Fruit fly (Drosophila melanogaster): ENCODE measurements around the gene mib2.

mib2 gene

dm6 chr2L:19034213-19034929 lies at the start of gene mib2, which contains the start of gene CG31800:
TSS of gene mib2 (plus strand) at chr2L:19034444.
TSS of gene CG31800 (minus strand) at chr2L:19034576.
- TF ChIP-seq noc (tag; optimal IDR thresholded peaks at IDR 0.05) = no peak

dm6 chr2L:18985201-18986124 lies 48.8 kb upstream of the mib2 start:
- TF ChIP-seq noc (tag; optimal IDR thresholded peaks at IDR 0.05) = peak; percentile 83

- TF ChIP-seq noc (tag; optimal IDR thresholded peaks at IDR 0.05) = no peak
These were observed 48.1 kb upstream of the mib2 start for dm6 chr2L:18986125-18986498.

- peak; percentile 60 for TF ChIP-seq noc (tag; optimal IDR thresholded peaks at IDR 0.05)
These were observed 47.0 kb upstream of the mib2 start, which contains the start of the genes Swip-1 and EMC5 for dm6 chr2L:18987078-18987895. TSS of gene Swip-1 (minus strand) at chr2L:18987280. TSS of gene EMC5 (plus strand) at chr2L:18987707.

dm6 chr2L:18990133-18990532 lies 44.1 kb upstream of the mib2 start, which contains the start of gene CG15170:
TSS of gene CG15170 (minus strand) at chr2L:18990233.
- TF ChIP-seq noc (tag; optimal IDR thresholded peaks at IDR 0.05) = no peak

- no peak for TF ChIP-seq noc (tag; optimal IDR thresholded peaks at IDR 0.05)
These were observed 43.5 kb upstream of the mib2 start, which contains the start of gene CG15169 for dm6 chr2L:18990720-18991119. TSS of gene CG15169 (plus strand) at chr2L:18991020.

- TF ChIP-seq noc (tag; optimal IDR thresholded peaks at IDR 0.05) = no peak
These were observed 42.0 kb upstream of the mib2 start, which contains the start of gene CG46465 for dm6 chr2L:18992196-18992595. TSS of gene CG46465 (plus strand) at chr2L:18992496.

dm6 chr2L:18995660-18996417 lies 38.4 kb upstream of the mib2 start, which contains the start of gene CG10650:
TSS of gene CG10650 (minus strand) at chr2L:18995934.
- TF ChIP-seq noc (tag; optimal IDR thresholded peaks at IDR 0.05) = peak; percentile 14

- TF ChIP-seq noc (tag; optimal IDR thresholded peaks at IDR 0.05) = no peak
These were observed 37.1 kb upstream of the mib2 start, which contains the start of gene CG31792 for dm6 chr2L:18997148-18997547. TSS of gene CG31792 (plus strand) at chr2L:18997448.

dm6 chr2L:19002468-19002867 lies 31.8 kb upstream of the mib2 start:
- no peak for TF ChIP-seq noc (tag; optimal IDR thresholded peaks at IDR 0.05)

- peak; percentile 88 for TF ChIP-seq noc (tag; optimal IDR thresholded peaks at IDR 0.05)
These were observed 31.3 kb upstream of the mib2 start, which contains the start of gene CG31793 for dm6 chr2L:19002959-19003371. TSS of gene CG31793 (plus strand) at chr2L:19003367.

- peak; percentile 82 for TF ChIP-seq noc (tag; optimal IDR thresholded peaks at IDR 0.05)
These were observed 25.1 kb upstream of the mib2 start, which contains the start of gene RpL30 for dm6 chr2L:19009130-19009529. TSS of gene RpL30 (minus strand) at chr2L:19009306.

- TF ChIP-seq noc (tag; optimal IDR thresholded peaks at IDR 0.05) = no peak
These were observed 24.2 kb upstream of the mib2 start for dm6 chr2L:19010037-19010436.

- no peak for TF ChIP-seq noc (tag; optimal IDR thresholded peaks at IDR 0.05)
These were observed 23.7 kb upstream of the mib2 start, which contains the start of gene robl37BC for dm6 chr2L:19010566-19010965. TSS of gene robl37BC (plus strand) at chr2L:19010866.
